Worm (Caenorhabditis elegans): ENCODE results near the gene sre-51.

DNA sequence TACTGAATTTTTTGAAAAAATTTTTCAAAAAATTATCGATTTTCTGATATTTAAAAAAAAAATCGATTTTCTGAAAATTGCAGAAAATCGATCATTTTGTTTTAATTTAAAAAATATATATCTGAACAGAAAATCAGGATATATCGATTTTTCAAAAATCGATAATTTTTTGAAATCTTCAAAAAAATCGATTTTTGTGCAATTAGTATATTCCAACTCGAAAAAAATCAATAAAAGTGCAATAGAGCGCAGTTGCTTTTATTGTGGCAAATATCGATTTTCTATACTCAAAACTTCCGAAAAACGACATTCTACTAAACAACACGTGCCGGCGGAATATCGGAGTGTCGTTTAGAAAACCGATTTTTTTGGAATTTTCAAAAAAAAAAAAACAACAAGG is 11.0 kb upstream of the sre-51 start:
- TF ChIP-seq hnd-1 (tag; optimal IDR thresholded peaks at IDR 0.05) (no peak), ama-1 (optimal IDR thresholded peaks at IDR 0.05) (no peak), tra-4 (tag; optimal IDR thresholded peaks at IDR 0.05) (no peak), F13C5.2 (tag; optimal IDR thresholded peaks at IDR 0.05) (no peak), pes-1 (GFP tag; IDR thresholded peaks at IDR 0.05) (no peak), tbx-37 (GFP tag; conservative IDR thresholded peaks at IDR 0.05) (no peak), ceh-36 (tag; optimal IDR thresholded peaks at IDR 0.05) (no peak), flt-1 (GFP tag; IDR thresholded peaks at IDR 0.05) (no peak), B0310.2 (tag; optimal IDR thresholded peaks at IDR 0.05) (no peak)

All from whole organism, early embryonic.